Fruit fly (Drosophila melanogaster): ENCODE measurements around the gene CG12320.

- TF ChIP-seq Antp (GFP tag; optimal IDR thresholded peaks at IDR 0.05) = no peak
- no peak for TF ChIP-seq CG14710 (tag; optimal IDR thresholded peaks at IDR 0.05)
- TF ChIP-seq grn (GFP tag; optimal IDR thresholded peaks at IDR 0.05) = no peak
- no peak for TF ChIP-seq CG42726 (GFP tag; IDR thresholded peaks at IDR 0.05; ENCODE audit: partially characterized antibody)
- TF ChIP-seq CG8388 (GFP tag; optimal IDR thresholded peaks at IDR 0.05) = no peak
- no peak for TF ChIP-seq bigmax (GFP tag; optimal IDR thresholded peaks at IDR 0.05)
Observed at dm6 chr3R:18296737-18297136, 44.2 kb upstream of the CG12320 start.

All from whole organism, embryonic.